Worm (Caenorhabditis elegans) whole organism, mixed stage, embryonic: ENCODE measurements around the gene C09G9.1.

Experiments
- ceh-83 ChIP-seq: fragments of 200-800 bp; sonication (Bioruptor generic); optimal IDR thresholded peaks from 2 replicates; lab custom pipeline; 2018; ENCODE audit warnings: mild to moderate bottlenecking, missing genetic modification characterization, missing compliant biosample characterization
- ces-1 ChIP-seq: fragments of 150-350 bp; optimal IDR thresholded peaks from 2 replicates; lab custom pipeline; 2014; ENCODE audit warnings: missing biosample characterization, missing genetic modification reagents, missing genetic modification characterization
- cnd-1 ChIP-seq: fragments of 200-800 bp; sonication (Bioruptor generic); optimal IDR thresholded peaks from 2 replicates; lab custom pipeline; 2018; ENCODE audit warnings: mild to moderate bottlenecking, missing genetic modification characterization, missing compliant biosample characterization
- elt-1 ChIP-seq: sonication (generic microtip); optimal IDR thresholded peaks from 2 replicates; lab custom pipeline; 2017; ENCODE audit warnings: missing genetic modification characterization, mild to moderate bottlenecking, missing compliant biosample characterization, antibody characterized with exemption, moderate library complexity, borderline replicate concordance; ENCODE audit not compliant: insufficient read depth
- elt-3 ChIP-seq: fragments of 150-350 bp; optimal IDR thresholded peaks from 2 replicates; lab custom pipeline; 2014; ENCODE audit warnings: missing biosample characterization, missing genetic modification characterization
- nhr-2 ChIP-seq: fragments of 150-350 bp; optimal IDR thresholded peaks from 2 replicates; lab custom pipeline; 2014; ENCODE audit warnings: missing biosample characterization, missing genetic modification characterization
- nhr-237 ChIP-seq: fragments of 150-350 bp; optimal IDR thresholded peaks from 2 replicates; lab custom pipeline; 2014; ENCODE audit warnings: missing biosample characterization, missing genetic modification characterization
- nhr-28 ChIP-seq: fragments of 150-350 bp; optimal IDR thresholded peaks from 2 replicates; lab custom pipeline; 2014; ENCODE audit warnings: missing biosample characterization, missing genetic modification characterization
- pha-4 ChIP-seq: fragments of 150-350 bp; optimal IDR thresholded peaks from 2 replicates; lab custom pipeline; 2018; ENCODE audit warnings: missing biosample characterization, missing genetic modification reagents, missing genetic modification characterization

DNA sequence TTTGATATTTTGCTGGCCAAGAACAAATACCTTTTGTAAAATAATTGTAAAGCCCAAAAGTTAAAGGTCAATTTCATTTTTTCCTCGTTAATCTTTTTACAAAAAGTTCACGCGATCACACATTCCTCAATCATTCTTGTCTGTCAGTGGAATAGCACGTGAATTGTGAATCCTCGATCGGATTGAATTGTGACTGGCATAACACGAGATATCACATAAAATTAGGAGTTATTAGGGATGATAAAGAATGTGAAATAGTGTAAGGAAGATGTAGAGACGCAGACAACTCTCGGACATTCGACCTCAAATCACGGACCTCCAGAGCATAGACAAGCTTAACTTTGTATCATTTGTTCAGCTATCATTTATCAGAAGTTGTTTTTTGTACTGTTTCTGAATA is 40.9 kb upstream of the C09G9.1 start, which contains the start of gene C27B7.6:
- TF ChIP-seq pha-4 (tag; lab: Kevin White, UChicago) (no peak), elt-1 (tag; lab: Kevin White, UChicago) (no peak), cnd-1 (tag; lab: Kevin White, UChicago) (no peak), nhr-237 (tag; lab: Kevin White, UChicago) (no peak), ces-1 (GFP tag; lab: Kevin White, UChicago) (no peak), nhr-28 (tag; lab: Kevin White, UChicago) (no peak), elt-3 (no peak), nhr-2 (no peak), ceh-83 (no peak)
